Worm (Caenorhabditis elegans): ENCODE results near the gene kbp-3.

DNA sequence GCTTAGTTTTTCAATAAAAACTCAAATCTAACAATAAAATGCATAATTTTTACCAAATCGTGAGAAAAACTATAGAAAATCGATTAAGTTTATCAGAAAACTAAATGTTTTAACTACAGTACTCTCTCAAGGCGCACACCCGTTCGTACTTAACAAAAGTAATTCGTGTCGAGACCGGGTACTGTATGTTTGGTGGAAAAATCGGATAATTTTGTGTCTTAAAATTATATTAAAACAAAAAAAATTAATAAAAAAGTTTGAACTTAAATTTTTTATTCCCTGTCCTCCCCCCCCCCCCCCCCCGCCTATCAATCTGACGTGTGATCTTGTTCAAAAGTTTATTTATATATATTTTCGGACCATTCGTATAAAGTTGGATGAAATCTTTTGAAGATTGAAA lies 18.4 kb upstream of the kbp-3 start, which contains the start of gene F26H11.4:
- TF ChIP-seq ceh-28 (tag; optimal IDR thresholded peaks at IDR 0.05) (no peak), ceh-82 (tag; optimal IDR thresholded peaks at IDR 0.05) (no peak), mdl-1 (tag; optimal IDR thresholded peaks at IDR 0.05) (no peak), unc-39 (tag; optimal IDR thresholded peaks at IDR 0.05) (no peak)
